Fruit fly (Drosophila melanogaster): ENCODE measurements around the gene CG4860.
A peak's percentile ranks its signal among the peaks of the same experiment; 100 is the strongest.

The CG4860 gene

DNA sequence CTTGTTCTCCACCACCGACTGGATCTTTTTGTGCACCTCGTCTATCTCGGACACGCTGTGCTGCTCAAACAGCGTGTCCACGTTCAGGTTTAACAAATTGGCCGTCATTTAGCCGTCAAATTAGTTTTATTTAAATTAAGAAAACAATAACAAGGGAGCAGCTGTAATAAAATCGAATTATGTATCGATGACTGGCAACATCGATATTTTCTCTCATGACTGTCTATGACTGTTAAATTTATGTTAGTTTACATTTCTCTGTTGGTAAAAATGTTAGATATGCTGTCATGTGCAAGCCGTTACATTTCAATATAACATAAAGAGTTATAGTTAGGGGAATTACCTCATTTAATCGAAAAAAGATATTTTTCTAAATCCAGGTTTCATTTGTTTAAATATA, 1.8 kb downstream of the CG4860 start, which contains the start of gene Cog1 (continued):
- no peak for TF ChIP-seq CG7928 (GFP tag; optimal IDR thresholded peaks at IDR 0.05)
- TF ChIP-seq MESR4 (GFP tag; optimal IDR thresholded peaks at IDR 0.05): peak; percentile 67
- no peak for TF ChIP-seq ftz-f1 (GFP tag; optimal IDR thresholded peaks at IDR 0.05)
- TF ChIP-seq Bgb (GFP tag; IDR thresholded peaks at IDR 0.05; ENCODE audit: partially characterized antibody): peak; percentile 70
- no peak for TF ChIP-seq ken (GFP tag; IDR thresholded peaks at IDR 0.05)
- no peak for TF ChIP-seq yki (optimal IDR thresholded peaks at IDR 0.05)
- TF ChIP-seq CG18011 (GFP tag; optimal IDR thresholded peaks at IDR 0.05): no peak
- TF ChIP-seq dimm (GFP tag; IDR thresholded peaks at IDR 0.05): no peak
- no peak for TF ChIP-seq H15 (GFP tag; IDR thresholded peaks at IDR 0.05)
- TF ChIP-seq tna (GFP tag; IDR thresholded peaks at IDR 0.05; ENCODE audit: partially characterized antibody): peak; percentile 59
- peak; percentile 88 for TF ChIP-seq sna (GFP tag; IDR thresholded peaks at IDR 0.05; ENCODE audit: partially characterized antibody)
- TF ChIP-seq gfzf (GFP tag; optimal IDR thresholded peaks at IDR 0.05): no peak
- TF ChIP-seq gt (GFP tag; IDR thresholded peaks at IDR 0.05): no peak
- TF ChIP-seq CG1603 (tag; optimal IDR thresholded peaks at IDR 0.05): no peak
- TF ChIP-seq jumu (GFP tag; optimal IDR thresholded peaks at IDR 0.05): no peak
- TF ChIP-seq Abd-B (GFP tag; optimal IDR thresholded peaks at IDR 0.05): no peak
- TF ChIP-seq HHEX (GFP tag; optimal IDR thresholded peaks at IDR 0.05): no peak
- no peak for TF ChIP-seq CG9609 (GFP tag; optimal IDR thresholded peaks at IDR 0.05)
- TF ChIP-seq sqz (GFP tag; optimal IDR thresholded peaks at IDR 0.05): no peak
- no peak for TF ChIP-seq dmrt99B (tag; optimal IDR thresholded peaks at IDR 0.05)
- no peak for TF ChIP-seq croc (GFP tag; conservative IDR thresholded peaks at IDR 0.05)
- no peak for TF ChIP-seq CG13894 (tag; optimal IDR thresholded peaks at IDR 0.05)
- no peak for TF ChIP-seq D19B (GFP tag; optimal IDR thresholded peaks at IDR 0.05)
- no peak for TF ChIP-seq fd64A (GFP tag; optimal IDR thresholded peaks at IDR 0.05)
- TF ChIP-seq CG12744 (GFP tag; optimal IDR thresholded peaks at IDR 0.05): no peak
- no peak for TF ChIP-seq NC2β (GFP tag; optimal IDR thresholded peaks at IDR 0.05)
- no peak for TF ChIP-seq CG15011 (GFP tag; optimal IDR thresholded peaks at IDR 0.05)
- TF ChIP-seq CG17186 (GFP tag; optimal IDR thresholded peaks at IDR 0.05): no peak
- TF ChIP-seq CG8281 (tag; optimal IDR thresholded peaks at IDR 0.05): no peak
- TF ChIP-seq pan (optimal IDR thresholded peaks at IDR 0.05): no peak
- TF ChIP-seq pan (GFP tag; optimal IDR thresholded peaks at IDR 0.05 in 1 of 2, IDR thresholded peaks at IDR 0.05 in 1 of 2): no peak
- no peak for TF ChIP-seq dpn (GFP tag; optimal IDR thresholded peaks at IDR 0.05)
- no peak for TF ChIP-seq CG10543 (GFP tag; optimal IDR thresholded peaks at IDR 0.05)
- TF ChIP-seq Dll (GFP tag; IDR thresholded peaks at IDR 0.05; ENCODE audit: partially characterized antibody): peak; percentile 84
- peak; percentile 5 for TF ChIP-seq Dp (GFP tag; optimal IDR thresholded peaks at IDR 0.05)
- no peak for TF ChIP-seq sc (optimal IDR thresholded peaks at IDR 0.05)
- TF ChIP-seq sc (GFP tag; optimal IDR thresholded peaks at IDR 0.05): no peak
- no peak for TF ChIP-seq NK7.1 (GFP tag; optimal IDR thresholded peaks at IDR 0.05)
- TF ChIP-seq kay (GFP tag; optimal IDR thresholded peaks at IDR 0.05): no peak
- no peak for TF ChIP-seq CG18476 (GFP tag; optimal IDR thresholded peaks at IDR 0.05)
- TF ChIP-seq CG9932 (GFP tag; IDR thresholded peaks at IDR 0.05): no peak
- TF ChIP-seq ind (GFP tag; optimal IDR thresholded peaks at IDR 0.05): no peak
- TF ChIP-seq sug (tag; optimal IDR thresholded peaks at IDR 0.05): no peak
- TF ChIP-seq dm (GFP tag; optimal IDR thresholded peaks at IDR 0.05): no peak
- TF ChIP-seq Tbp (GFP tag; optimal IDR thresholded peaks at IDR 0.05): no peak
- TF ChIP-seq Kr (GFP tag; optimal IDR thresholded peaks at IDR 0.05): no peak
- no peak for TF ChIP-seq CG1647 (GFP tag; optimal IDR thresholded peaks at IDR 0.05)
- no peak for TF ChIP-seq CG4707 (GFP tag; optimal IDR thresholded peaks at IDR 0.05)
- peak; percentile 65; the same call in 1 of the 2 replicates for TF ChIP-seq MBD-R2 (GFP tag; IDR thresholded peaks at IDR 0.05)
- no peak for TF ChIP-seq mam (GFP tag; optimal IDR thresholded peaks at IDR 0.05)
- no peak for TF ChIP-seq Rfx (GFP tag; IDR thresholded peaks at IDR 0.05)
- no peak for TF ChIP-seq CG7745 (tag; optimal IDR thresholded peaks at IDR 0.05)
- no peak for TF ChIP-seq Dfd (GFP tag; optimal IDR thresholded peaks at IDR 0.05)

Data from whole organism, embryonic.